Worm (Caenorhabditis elegans) whole organism, young adult: ENCODE data around the gene ins-23.

Experiments used
- B0035.1 ChIP-seq: sonication (generic microtip); optimal IDR thresholded peaks from 2 replicates; lab custom pipeline; 2016; ENCODE audit warnings: missing genetic modification characterization, mild to moderate bottlenecking, missing compliant biosample characterization, missing genotype, missing genetic modification reagents
- B0261.1 ChIP-seq: sonication (generic microtip); optimal IDR thresholded peaks from 2 replicates; lab custom pipeline; 2016; ENCODE audit warnings: mild to moderate bottlenecking, missing genetic modification characterization, moderate library complexity, missing compliant biosample characterization
- D2030.7 ChIP-seq: fragments of 200-800 bp; sonication (Bioruptor generic); IDR thresholded peaks from 2 replicates; pipeline ENCODE4 v1.3.6; 2022; ENCODE audit warnings: missing genetic modification reagents, missing genetic modification characterization, missing compliant biosample characterization
- F10E7.11 ChIP-seq: sonication (generic microtip); optimal IDR thresholded peaks from 2 replicates; lab custom pipeline; 2017; ENCODE audit warnings: mild to moderate bottlenecking, missing genetic modification characterization, moderate library complexity, missing compliant biosample characterization
- F33H1.4 ChIP-seq: fragments of 200-800 bp; sonication (Bioruptor generic); IDR thresholded peaks from 2 replicates; pipeline ENCODE4 v1.3.6; 2022; ENCODE audit warnings: missing genetic modification reagents, missing genetic modification characterization, missing compliant biosample characterization
- F37B4.10 ChIP-seq: fragments of 200-800 bp; sonication (Bioruptor generic); IDR thresholded peaks from 2 replicates; pipeline ENCODE4 v1.3.6; 2022; ENCODE audit warnings: missing genetic modification characterization, missing compliant biosample characterization
- F52B5.7 ChIP-seq: sonication (generic microtip); optimal IDR thresholded peaks from 2 replicates; lab custom pipeline; 2016; ENCODE audit warnings: mild to moderate bottlenecking, missing genetic modification characterization, missing compliant biosample characterization
- F57A8.1 ChIP-seq: fragments of 200-800 bp; sonication (Bioruptor generic); optimal IDR thresholded peaks from 2 replicates; lab custom pipeline; 2018; ENCODE audit warnings: mild to moderate bottlenecking, missing genetic modification characterization, moderate library complexity, missing compliant biosample characterization
- Y53F4B.3 ChIP-seq: fragments of 200-800 bp; sonication (Bioruptor generic); IDR thresholded peaks from 2 replicates; pipeline ENCODE4 v1.3.6; 2022; ENCODE audit warnings: missing genetic modification reagents, missing genetic modification characterization, missing compliant biosample characterization
- Y53G8AR.9 ChIP-seq: fragments of 200-800 bp; sonication (Bioruptor generic); conservative IDR thresholded peaks from 2 replicates; pipeline ENCODE4 v1.3.6; 2022; ENCODE audit warnings: missing genetic modification reagents, missing genetic modification characterization, missing compliant biosample characterization
- Y67H2A.10 ChIP-seq: fragments of 200-800 bp; sonication (Bioruptor generic); conservative IDR thresholded peaks from 2 replicates; pipeline ENCODE4 v1.3.6; 2022; ENCODE audit warnings: missing genetic modification reagents, missing genetic modification characterization, missing compliant biosample characterization
- aptf-2 ChIP-seq: fragments of 200-800 bp; sonication (Bioruptor generic); conservative IDR thresholded peaks from 2 replicates; pipeline ENCODE4 v1.3.6; 2022; ENCODE audit warnings: missing genetic modification reagents, missing genetic modification characterization, missing compliant biosample characterization
- attf-3 ChIP-seq: fragments of 200-800 bp; sonication (Bioruptor generic); conservative IDR thresholded peaks from 2 replicates; pipeline ENCODE4 v1.3.6; 2022; ENCODE audit warnings: missing genetic modification reagents, missing genetic modification characterization, missing compliant biosample characterization
- attf-5 ChIP-seq: fragments of 200-800 bp; sonication (Bioruptor generic); optimal IDR thresholded peaks from 2 replicates; lab custom pipeline; 2018; ENCODE audit warnings: mild to moderate bottlenecking, missing genetic modification characterization, missing compliant biosample characterization
- bed-1 ChIP-seq: fragments of 200-800 bp; sonication (Bioruptor generic); IDR thresholded peaks from 2 replicates; pipeline ENCODE4 v1.3.6; 2022; ENCODE audit warnings: missing genetic modification reagents, missing genetic modification characterization, missing compliant biosample characterization
- bed-2 ChIP-seq: fragments of 200-800 bp; sonication (Bioruptor generic); IDR thresholded peaks from 2 replicates; pipeline ENCODE4 v1.3.6; 2022; ENCODE audit warnings: missing genetic modification reagents, missing genetic modification characterization, missing compliant biosample characterization
- ceh-79 ChIP-seq: sonication (generic microtip); optimal IDR thresholded peaks from 2 replicates; lab custom pipeline; 2017; ENCODE audit warnings: mild to moderate bottlenecking, missing genetic modification characterization, missing compliant biosample characterization
- ceh-91 ChIP-seq: fragments of 200-800 bp; sonication (Bioruptor generic); IDR thresholded peaks from 2 replicates; pipeline ENCODE4 v1.3.6; 2022; ENCODE audit warnings: missing genetic modification reagents, missing genetic modification characterization, missing compliant biosample characterization
- dpl-1 ChIP-seq: fragments of 150-350 bp; optimal IDR thresholded peaks from 2 replicates; lab custom pipeline; 2014; ENCODE audit warnings: missing biosample characterization, missing genetic modification reagents, missing genetic modification characterization
- efl-1 ChIP-seq: fragments of 150-350 bp; optimal IDR thresholded peaks from 2 replicates; lab custom pipeline; 2014; ENCODE audit warnings: missing biosample characterization, missing genetic modification reagents, missing genetic modification characterization
- egrh-3 ChIP-seq: fragments of 200-800 bp; sonication (Bioruptor generic); IDR thresholded peaks from 2 replicates; pipeline ENCODE4 v1.3.6; 2022; ENCODE audit warnings: missing genetic modification reagents, missing genetic modification characterization, missing compliant biosample characterization
- ets-4 ChIP-seq: fragments of 200-800 bp; sonication (Bioruptor generic); optimal IDR thresholded peaks from 2 replicates; lab custom pipeline; 2018; ENCODE audit warnings: mild to moderate bottlenecking, missing genetic modification characterization, missing compliant biosample characterization
- hlh-12 ChIP-seq: sonication (generic microtip); optimal IDR thresholded peaks from 2 replicates; lab custom pipeline; 2016; ENCODE audit warnings: missing genetic modification characterization, missing compliant biosample characterization
- hrde-1 ChIP-seq: sonication (generic microtip); optimal IDR thresholded peaks from 2 replicates; lab custom pipeline; 2016; ENCODE audit warnings: missing genetic modification characterization, mild to moderate bottlenecking, missing compliant biosample characterization, moderate library complexity, missing genotype, missing genetic modification reagents, borderline replicate concordance
- hsf-1 ChIP-seq: fragments of 200-800 bp; sonication (Bioruptor generic); IDR thresholded peaks from 2 replicates; pipeline ENCODE4 v1.3.6; 2022; ENCODE audit warnings: missing genetic modification reagents, missing genetic modification characterization, missing compliant biosample characterization
- lag-1 ChIP-seq: fragments of 200-800 bp; sonication (Bioruptor generic); IDR thresholded peaks from 2 replicates; pipeline ENCODE4 v1.3.6; 2022; ENCODE audit warnings: missing genetic modification reagents, missing genetic modification characterization, missing compliant biosample characterization
- lir-1 ChIP-seq: fragments of 200-800 bp; sonication (Bioruptor generic); conservative IDR thresholded peaks from 2 replicates; pipeline ENCODE4 v1.3.6; 2022; ENCODE audit warnings: missing genetic modification reagents, missing genetic modification characterization, missing compliant biosample characterization
- madf-3 ChIP-seq: fragments of 200-800 bp; sonication (Bioruptor generic); IDR thresholded peaks from 2 replicates; pipeline ENCODE4 v1.3.6; 2022; ENCODE audit warnings: missing genetic modification reagents, missing genetic modification characterization, missing compliant biosample characterization
- nhr-120 ChIP-seq: fragments of 200-800 bp; sonication (Bioruptor generic); IDR thresholded peaks from 2 replicates; pipeline ENCODE4 v1.3.6; 2022; ENCODE audit warnings: missing genetic modification characterization, missing compliant biosample characterization
- pbrm-1 ChIP-seq: fragments of 200-800 bp; sonication (Bioruptor generic); IDR thresholded peaks from 2 replicates; pipeline ENCODE4 v1.3.6; 2022; ENCODE audit warnings: missing genetic modification reagents, missing genetic modification characterization, missing compliant biosample characterization
- rcor-1 ChIP-seq: fragments of 200-800 bp; sonication (Bioruptor generic); IDR thresholded peaks from 2 replicates; pipeline ENCODE4 v1.3.6; 2022; ENCODE audit warnings: missing genetic modification reagents, missing genetic modification characterization, missing compliant biosample characterization
- tlf-1 ChIP-seq: fragments of 200-800 bp; sonication (Bioruptor generic); optimal IDR thresholded peaks from 2 replicates; lab custom pipeline; 2018; ENCODE audit warnings: mild to moderate bottlenecking, missing genetic modification characterization, missing compliant biosample characterization
- xnd-1 ChIP-seq: sonication (generic microtip); optimal IDR thresholded peaks from 2 replicates; lab custom pipeline; 2016; ENCODE audit warnings: missing genotype, missing genetic modification reagents, missing genetic modification characterization, missing compliant biosample characterization
- ztf-18 ChIP-seq: sonication (generic microtip); optimal IDR thresholded peaks from 2 replicates; lab custom pipeline; 2016; ENCODE audit warnings: missing genotype, mild to moderate bottlenecking, missing genetic modification characterization, missing compliant biosample characterization
- ztf-26 ChIP-seq: sonication (generic microtip); optimal IDR thresholded peaks from 2 replicates; lab custom pipeline; 2017; ENCODE audit warnings: missing genetic modification characterization, missing compliant biosample characterization
- ztf-3 ChIP-seq: fragments of 200-800 bp; sonication (Bioruptor generic); optimal IDR thresholded peaks from 2 replicates; lab custom pipeline; 2018; ENCODE audit warnings: mild to moderate bottlenecking, missing genetic modification characterization, missing compliant biosample characterization

ins-23 gene

DNA sequence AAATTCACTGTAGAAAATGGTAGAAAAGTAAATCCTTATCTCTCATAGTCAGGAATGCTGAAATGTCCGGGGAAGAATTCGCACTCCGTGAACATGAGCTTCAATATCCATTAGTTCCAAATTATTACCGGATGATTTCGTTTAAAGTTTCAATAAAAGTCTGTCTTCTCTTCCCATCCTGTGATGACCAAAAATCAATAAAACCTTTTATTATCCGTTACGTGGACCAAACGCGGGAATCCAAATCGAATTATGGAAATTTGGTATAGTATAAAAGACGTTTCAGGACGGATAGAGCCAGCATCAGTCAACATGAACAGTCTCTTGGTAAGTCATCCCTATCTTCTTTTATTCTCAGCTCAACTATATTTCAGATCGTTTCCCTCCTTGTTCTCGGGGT is 23.8 kb upstream of the ins-23 start, which contains the start of gene C05B5.11:
TSS of gene C05B5.11 (plus strand) at position 301 of the 400 bp plus-strand sequence.
- no peak for TF ChIP-seq hlh-12 (tag; lab: Kevin White, UChicago)
- no peak for TF ChIP-seq tlf-1 (GFP tag; lab: Kevin White, UChicago)
- TF ChIP-seq egrh-3 (GFP tag; lab: Robert Waterston, UW) = no peak
- no peak for TF ChIP-seq madf-3 (GFP tag; lab: Robert Waterston, UW)
- TF ChIP-seq F33H1.4 = no peak
- TF ChIP-seq rcor-1 (GFP tag; lab: Robert Waterston, UW) = no peak
- TF ChIP-seq Y53F4B.3 (GFP tag; lab: Robert Waterston, UW) = no peak
- TF ChIP-seq D2030.7 (GFP tag; lab: Robert Waterston, UW) = no peak
- no peak for TF ChIP-seq B0035.1 (tag; lab: Kevin White, UChicago)
- no peak for TF ChIP-seq F37B4.10

DNA sequence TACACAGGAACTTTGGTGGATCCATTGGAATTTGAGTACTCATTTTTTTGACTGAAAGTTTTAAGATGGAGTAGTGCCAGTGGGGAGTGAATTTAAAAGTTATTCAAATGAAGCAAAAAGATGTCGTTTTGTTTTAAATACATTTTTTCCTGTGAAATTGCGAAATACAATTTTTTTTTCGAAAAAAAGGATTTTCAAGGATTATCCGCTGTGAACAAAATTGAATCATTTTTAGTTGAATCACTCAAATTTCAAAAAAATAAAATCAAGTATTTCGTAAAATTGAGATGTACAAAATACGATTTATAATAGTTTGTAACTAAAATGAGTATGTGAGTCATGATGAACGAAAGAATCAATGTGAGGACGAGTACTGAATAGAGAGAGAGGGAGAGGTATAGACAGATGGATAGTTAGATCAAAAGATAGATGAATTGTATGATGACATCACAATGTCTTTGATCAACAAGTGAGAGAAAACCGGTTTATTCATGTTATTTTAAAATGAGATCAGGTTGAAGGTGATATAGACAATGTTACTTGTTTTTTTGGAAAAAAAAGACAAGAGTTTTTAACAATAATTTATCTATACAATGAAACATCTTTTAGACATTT is 21.2 kb upstream of the ins-23 start, which contains the start of gene C05B5.8:
TSS of gene C05B5.8 (minus strand) at position 51 of the 615 bp plus-strand sequence.
- TF ChIP-seq tlf-1 (GFP tag; lab: Kevin White, UChicago) = no peak
- no peak for TF ChIP-seq bed-1
- no peak for TF ChIP-seq pbrm-1
- no peak for TF ChIP-seq ztf-3
- TF ChIP-seq ceh-91 (GFP tag; lab: Robert Waterston, UW) = no peak
- no peak for TF ChIP-seq F52B5.7 (tag; lab: Kevin White, UChicago)
- TF ChIP-seq B0261.1 (tag; lab: Kevin White, UChicago) = no peak
- TF ChIP-seq lag-1 (GFP tag; lab: Robert Waterston, UW) = no peak
- no peak for TF ChIP-seq hrde-1 (tag; lab: Kevin White, UChicago)
- no peak for TF ChIP-seq hsf-1 (GFP tag; lab: Robert Waterston, UW)
- no peak for TF ChIP-seq D2030.7 (GFP tag; lab: Robert Waterston, UW)
- TF ChIP-seq F10E7.11 = no peak
- TF ChIP-seq dpl-1 (GFP tag; lab: Kevin White, UChicago) = no peak
- TF ChIP-seq ceh-79 (tag; lab: Kevin White, UChicago) = no peak
- TF ChIP-seq Y53G8AR.9 (GFP tag; lab: Robert Waterston, UW) = no peak
- TF ChIP-seq attf-3 (GFP tag; lab: Robert Waterston, UW) = no peak
- TF ChIP-seq lir-1 (GFP tag; lab: Robert Waterston, UW) = no peak

DNA sequence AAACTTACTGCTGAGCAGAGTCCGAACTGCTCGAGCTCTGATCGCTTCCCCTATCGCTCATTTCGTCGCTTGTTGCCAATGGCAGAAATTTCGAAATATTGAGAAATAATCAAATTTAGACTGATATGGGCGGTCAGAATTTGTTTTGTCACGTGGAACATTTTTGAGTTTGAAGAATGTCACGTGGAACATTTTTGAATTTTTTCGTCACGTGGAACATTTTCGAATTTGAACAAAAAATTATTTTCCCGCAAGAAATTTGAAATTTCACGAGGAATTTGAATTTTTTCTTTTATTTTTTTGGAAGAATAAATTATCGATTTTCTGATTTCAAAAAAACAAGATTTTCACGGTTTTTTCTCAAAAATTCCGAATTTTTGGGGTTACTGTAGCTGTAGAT is 17.9 kb upstream of the ins-23 start, which contains the start of gene fbxa-155:
TSS of gene fbxa-155 (minus strand) at position 101 of the 400 bp plus-strand sequence.
- TF ChIP-seq ztf-26 (tag; lab: Kevin White, UChicago) (no peak), B0035.1 (tag; lab: Kevin White, UChicago) (no peak), attf-5 (GFP tag; lab: Kevin White, UChicago) (no peak), lir-1 (GFP tag; lab: Robert Waterston, UW) (no peak), aptf-2 (GFP tag; lab: Robert Waterston, UW) (no peak), efl-1 (no peak), ztf-18 (tag; lab: Kevin White, UChicago) (no peak), nhr-120 (GFP tag; lab: Robert Waterston, UW) (no peak), bed-2 (GFP tag; lab: Robert Waterston, UW) (no peak), xnd-1 (tag; lab: Kevin White, UChicago) (no peak), Y53F4B.3 (GFP tag; lab: Robert Waterston, UW) (no peak), Y67H2A.10 (GFP tag; lab: Robert Waterston, UW) (no peak), ets-4 (GFP tag; lab: Kevin White, UChicago) (no peak), F57A8.1 (GFP tag; lab: Kevin White, UChicago) (no peak)
- TF ChIP-seq, all 124 proteins: peak for 0
